Fruit fly (Drosophila melanogaster) S2 (cell line): ENCODE data around the gene CG7567.

Experiments used
- CG8478 ChIP-seq: fragments of >200 bp; optimal IDR thresholded peaks from 2 replicates; lab custom pipeline; 2018
- CTCF ChIP-seq, 2 experiments: fragments of >200 bp; optimal IDR thresholded peaks; 2 replicates each; lab custom pipeline; 2018

The CG7567 gene

dm6 chr3R:29588004-29588403 lies at the start of gene CG7567:
Gene CG7567, minus strand, starts transcription at chr3R:29588104.
- TF ChIP-seq CTCF (optimal IDR thresholded peaks at IDR 0.05; lab: Kevin White, UChicago): no peak

dm6 chr3R:29625883-29626282 lies 38.0 kb upstream of the CG7567 start:
- TF ChIP-seq CG8478: no peak
- TF ChIP-seq CTCF (optimal IDR thresholded peaks at IDR 0.05; lab: Kevin White, UChicago): no peak

- TF ChIP-seq CTCF (optimal IDR thresholded peaks at IDR 0.05; lab: Kevin White, UChicago) (no peak), CG8478 (no peak)
Observed at dm6 chr3R:29620712-29621479, 33.0 kb upstream of the CG7567 start.

- no peak for TF ChIP-seq CG8478
- TF ChIP-seq CTCF (optimal IDR thresholded peaks at IDR 0.05; lab: Kevin White, UChicago): no peak
Observed at dm6 chr3R:29618515-29619157, 30.7 kb upstream of the CG7567 start, which contains the start of gene CG1907. Gene CG1907, plus strand, starts transcription at chr3R:29619065.

- TF ChIP-seq CTCF (optimal IDR thresholded peaks at IDR 0.05; lab: Kevin White, UChicago) (no peak), CG8478 (no peak)
Observed at dm6 chr3R:29617709-29618212, 29.9 kb upstream of the CG7567 start.

DNA sequence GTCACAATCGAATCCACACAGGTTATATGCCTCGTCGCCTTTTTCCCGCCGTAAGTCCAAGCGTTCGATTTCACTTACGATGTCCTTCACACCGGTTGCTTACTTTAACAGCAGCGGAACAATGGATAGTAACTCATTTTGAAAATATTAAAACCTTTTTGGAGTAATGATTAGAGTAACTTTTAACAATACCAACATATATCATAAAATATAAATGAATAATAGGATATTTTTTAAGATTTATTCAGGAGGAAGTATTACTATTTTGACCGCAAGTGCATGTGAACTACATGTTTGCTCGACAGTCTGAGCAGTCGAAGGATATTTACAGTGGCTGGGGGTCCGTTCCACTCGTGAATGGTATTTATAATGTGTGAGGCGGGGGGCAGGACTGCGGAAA lies 29.3 kb upstream of the CG7567 start:
- TF ChIP-seq CTCF (optimal IDR thresholded peaks at IDR 0.05; lab: Kevin White, UChicago): no peak
- no peak for TF ChIP-seq CG8478

DNA sequence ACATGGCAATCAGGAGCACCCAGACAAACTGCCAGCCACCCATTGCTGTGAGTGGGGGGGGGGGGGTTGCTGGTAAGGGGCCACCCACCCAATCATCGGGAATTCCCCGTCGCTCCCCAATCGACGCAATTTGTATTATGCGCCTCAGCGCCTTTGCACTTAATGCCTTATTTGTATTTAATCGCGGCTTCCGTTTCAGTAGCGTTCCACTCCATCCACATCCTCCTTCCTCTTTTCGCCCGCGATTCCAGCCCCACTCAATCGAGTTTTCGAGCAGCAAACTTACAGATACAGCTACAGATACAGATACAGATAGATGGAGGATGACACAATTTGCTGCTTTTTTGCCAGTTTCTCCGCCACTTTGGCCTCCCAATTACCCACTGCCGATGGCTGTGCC lies 23.1 kb upstream of the CG7567 start:
- TF ChIP-seq CG8478: no peak
- TF ChIP-seq CTCF (optimal IDR thresholded peaks at IDR 0.05; lab: Kevin White, UChicago): no peak

DNA sequence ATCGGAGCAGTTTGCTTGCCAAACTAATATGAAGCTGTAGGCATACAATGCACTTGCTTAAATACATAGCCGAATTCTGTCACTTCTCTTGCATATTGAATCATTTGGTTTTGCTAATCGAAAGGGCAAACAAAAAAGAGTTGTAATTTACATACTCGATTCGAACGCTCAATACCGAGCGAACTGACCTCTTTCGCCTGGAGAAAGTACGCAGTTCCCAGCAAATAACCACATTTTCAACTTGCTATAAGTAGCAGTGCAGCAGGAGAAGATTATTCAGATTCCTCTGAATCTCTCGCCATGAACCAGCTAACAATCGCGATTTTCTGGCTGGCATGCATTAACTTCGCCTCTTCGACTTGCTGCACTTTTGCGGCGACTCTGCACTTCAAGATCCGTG lies 20.3 kb upstream of the CG7567 start, which contains the start of gene Diedel2:
Diedel2 (plus strand) TSS at position 301 of the 400 bp plus-strand sequence.
- TF ChIP-seq CTCF (optimal IDR thresholded peaks at IDR 0.05; lab: Kevin White, UChicago) (no peak), CG8478 (no peak)

dm6 chr3R:29600762-29601161 lies 12.9 kb upstream of the CG7567 start, which contains the start of gene CG7568:
Gene CG7568, minus strand, starts transcription at chr3R:29600862.
- TF ChIP-seq CTCF (optimal IDR thresholded peaks at IDR 0.05; lab: Kevin White, UChicago): no peak
- TF ChIP-seq CG8478: no peak

- TF ChIP-seq CG8478: no peak
- TF ChIP-seq CTCF (optimal IDR thresholded peaks at IDR 0.05; lab: Kevin White, UChicago): no peak
Observed at dm6 chr3R:29592139-29592814, 4.4 kb upstream of the CG7567 start.

- TF ChIP-seq CTCF (optimal IDR thresholded peaks at IDR 0.05; lab: Kevin White, UChicago) (peak; percentile 76 to 82), CG8478 (no peak)
Observed at dm6 chr3R:29591481-29592138, 3.7 kb upstream of the CG7567 start, which contains the start of gene alph. Gene alph, plus strand, starts transcription at chr3R:29591831.

- no peak for TF ChIP-seq CG8478
- no peak for TF ChIP-seq CTCF (optimal IDR thresholded peaks at IDR 0.05; lab: Kevin White, UChicago)
Observed at dm6 chr3R:29590806-29591205, 2.9 kb upstream of the CG7567 start, which contains the start of gene CG31041. Gene CG31041, minus strand, starts transcription at chr3R:29590906.

DNA sequence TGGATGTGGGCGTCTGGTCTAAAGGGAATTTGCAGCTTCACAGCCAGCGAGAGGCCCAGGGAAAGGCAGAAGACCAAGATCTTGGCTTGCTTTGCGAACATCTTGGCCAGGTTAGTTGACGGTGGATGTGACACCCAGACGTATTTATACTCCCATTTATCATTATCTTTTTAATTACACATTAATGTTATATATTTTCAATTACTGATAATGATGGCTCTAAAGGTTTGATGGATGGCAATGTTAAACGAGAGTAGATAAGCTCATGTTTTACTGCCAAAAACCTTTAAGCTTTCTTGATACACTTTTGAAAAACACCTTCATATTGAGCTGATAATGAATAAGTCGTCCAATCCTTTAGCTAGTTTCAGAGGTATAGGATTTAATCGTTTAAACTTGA lies 1.8 kb upstream of the CG7567 start, which contains the start of gene CG11470:
CG11470 (minus strand) TSS at position 101 of the 400 bp plus-strand sequence.
- TF ChIP-seq CG8478 (no peak), CTCF (optimal IDR thresholded peaks at IDR 0.05; lab: Kevin White, UChicago) (no peak)

- TF ChIP-seq CG8478 (no peak), CTCF (optimal IDR thresholded peaks at IDR 0.05; lab: Kevin White, UChicago) (no peak)
Observed at dm6 chr3R:29586743-29587142, 1.2 kb downstream of the CG7567 start.
